Fruit fly (Drosophila melanogaster) whole organism, embryonic: Measurements from ENCODE around the gene Ppm1.

Experiments used
- Ada2b ChIP-seq: fragments of 200-800 bp; sonication (Bioruptor generic); IDR thresholded peaks from 2 replicates; pipeline ENCODE4 v1.3.6; 2022; ENCODE audit warnings: missing biosample characterization, missing genetic modification characterization
- Aef1 ChIP-seq: fragments of 200-800 bp; sonication (Bioruptor generic); IDR thresholded peaks from 3 replicates; pipeline ENCODE4 v1.3.6; 2022; ENCODE audit warnings: missing biosample characterization, missing genetic modification characterization
- Awh ChIP-seq: fragments of 200-800 bp; sonication (Bioruptor generic); IDR thresholded peaks from 2 replicates; pipeline ENCODE4, ENCODE4 v1.3.6; 2022; ENCODE audit warnings: missing biosample characterization, missing genetic modification characterization
- CG10321 ChIP-seq: fragments of 200-800 bp; sonication (Bioruptor generic); IDR thresholded peaks from 2 replicates; pipeline ENCODE4 v1.3.6; 2022; ENCODE audit warnings: missing biosample characterization, missing genetic modification characterization
- CG10543 ChIP-seq: fragments of 200-800 bp; sonication (Bioruptor generic); optimal IDR thresholded peaks from 3 replicates; lab custom pipeline; 2017; ENCODE audit warnings: missing biosample characterization, mild to moderate bottlenecking, missing genetic modification characterization, moderate library complexity
- CG11093 ChIP-seq: fragments of 200-800 bp; sonication (Bioruptor generic); IDR thresholded peaks from 3 replicates; pipeline ENCODE4 v1.3.6; 2022; ENCODE audit warnings: missing biosample characterization, missing genetic modification characterization
- CG12299 ChIP-seq: fragments of 200-800 bp; sonication (Bioruptor generic); optimal IDR thresholded peaks from 2 replicates; lab custom pipeline; 2018; ENCODE audit warnings: missing biosample characterization, mild to moderate bottlenecking, missing genetic modification characterization
- CG13775 ChIP-seq: fragments of 200-800 bp; sonication (Bioruptor generic); optimal IDR thresholded peaks from 3 replicates; lab custom pipeline; 2017; ENCODE audit warnings: missing biosample characterization, mild to moderate bottlenecking, missing genetic modification characterization
- CG15696 ChIP-seq: fragments of 200-800 bp; sonication (Bioruptor generic); optimal IDR thresholded peaks from 2 replicates; lab custom pipeline; 2019; ENCODE audit warnings: missing biosample characterization, mild to moderate bottlenecking, missing genetic modification characterization, moderate library complexity
- CG17361 ChIP-seq: fragments of 200-800 bp; sonication (Bioruptor generic); IDR thresholded peaks from 3 replicates; pipeline ENCODE4 v1.3.6; 2022; ENCODE audit warnings: missing biosample characterization, missing genetic modification characterization
- CG2678 ChIP-seq: fragments of 200-800 bp; sonication (Bioruptor generic); optimal IDR thresholded peaks from 3 replicates; lab custom pipeline; 2019; ENCODE audit warnings: missing biosample characterization, mild to moderate bottlenecking, missing genetic modification characterization, moderate library complexity
- CG30020 ChIP-seq: fragments of 200-800 bp; optimal IDR thresholded peaks from 2 replicates; lab custom pipeline; 2019; ENCODE audit warnings: missing biosample characterization, mild to moderate bottlenecking, missing genetic modification characterization, moderate library complexity
- CG4282 ChIP-seq: fragments of 200-800 bp; sonication (Bioruptor generic); optimal IDR thresholded peaks from 2 replicates; lab custom pipeline; 2016; ENCODE audit warnings: missing biosample characterization, missing genetic modification characterization
- CG5245 ChIP-seq: fragments of 200-800 bp; sonication (Bioruptor generic); optimal IDR thresholded peaks from 3 replicates; lab custom pipeline; 2016; ENCODE audit warnings: missing biosample characterization, missing genetic modification characterization
- CG6683 ChIP-seq: fragments of 200-800 bp; sonication (Bioruptor generic); optimal IDR thresholded peaks from 2 replicates; lab custom pipeline; 2017; ENCODE audit warnings: missing biosample characterization, mild to moderate bottlenecking, missing genetic modification characterization, missing genetic modification reagents
- CG6791 ChIP-seq: fragments of 200-800 bp; sonication (Bioruptor generic); IDR thresholded peaks from 3 replicates; pipeline ENCODE4 v1.3.6; 2022; ENCODE audit warnings: missing biosample characterization, missing genetic modification characterization; ENCODE audit not compliant: partially characterized antibody
- CG7928 ChIP-seq: fragments of 200-800 bp; sonication (Bioruptor generic); optimal IDR thresholded peaks from 2 replicates; lab custom pipeline; 2017; ENCODE audit warnings: missing biosample characterization, mild to moderate bottlenecking, missing genetic modification characterization
- CG9437 ChIP-seq: fragments of 200-800 bp; sonication (Bioruptor generic); optimal IDR thresholded peaks from 2 replicates; lab custom pipeline; 2018; ENCODE audit warnings: missing biosample characterization, mild to moderate bottlenecking, missing genetic modification characterization
- CG9817 ChIP-seq: fragments of 200-800 bp; sonication (Bioruptor generic); optimal IDR thresholded peaks from 2 replicates; lab custom pipeline; 2018; ENCODE audit warnings: missing biosample characterization, mild to moderate bottlenecking, missing genetic modification characterization, moderate library complexity
- CG9876 ChIP-seq: fragments of 200-800 bp; sonication (Bioruptor generic); optimal IDR thresholded peaks from 2 replicates; lab custom pipeline; 2016; ENCODE audit warnings: missing biosample characterization, missing genetic modification characterization
- D19B ChIP-seq: fragments of 200-800 bp; sonication (Bioruptor generic); optimal IDR thresholded peaks from 2 replicates; lab custom pipeline; 2017; ENCODE audit warnings: missing biosample characterization, mild to moderate bottlenecking, missing genetic modification characterization
- ERR ChIP-seq: fragments of 200-800 bp; sonication (Bioruptor generic); optimal IDR thresholded peaks from 2 replicates; lab custom pipeline; 2016; ENCODE audit warnings: missing biosample characterization, missing genetic modification characterization
- Ets97D ChIP-seq: fragments of 200-800 bp; sonication (Bioruptor generic); optimal IDR thresholded peaks from 3 replicates; lab custom pipeline; 2016; ENCODE audit warnings: missing biosample characterization, missing genetic modification characterization
- Fer3 ChIP-seq: fragments of 200-800 bp; sonication (Bioruptor generic); optimal IDR thresholded peaks from 2 replicates; lab custom pipeline; 2018; ENCODE audit warnings: missing biosample characterization, mild to moderate bottlenecking, missing genetic modification characterization, moderate library complexity
- HHEX ChIP-seq: fragments of 200-800 bp; sonication (Bioruptor generic); optimal IDR thresholded peaks from 3 replicates; lab custom pipeline; 2017; ENCODE audit warnings: missing biosample characterization, mild to moderate bottlenecking, missing genetic modification characterization, missing genetic modification reagents
- Mad ChIP-seq: fragments of 200-800 bp; sonication (Bioruptor generic); optimal IDR thresholded peaks from 2 replicates; lab custom pipeline; 2016; ENCODE audit warnings: missing biosample characterization, missing genetic modification characterization
- Nf-YB ChIP-seq: fragments of 200-800 bp; sonication (Bioruptor generic); optimal IDR thresholded peaks from 3 replicates; lab custom pipeline; 2019; ENCODE audit warnings: missing biosample characterization, mild to moderate bottlenecking, missing genetic modification characterization, moderate library complexity
- Poxn ChIP-seq: fragments of 200-800 bp; sonication (Bioruptor generic); IDR thresholded peaks from 2 replicates; pipeline ENCODE4 v1.3.6; 2022; ENCODE audit warnings: missing biosample characterization, missing genetic modification characterization
- Ssrp ChIP-seq: fragments of 200-800 bp; sonication (Bioruptor generic); optimal IDR thresholded peaks from 2 replicates; lab custom pipeline; 2018; ENCODE audit warnings: missing biosample characterization, mild to moderate bottlenecking, missing genetic modification characterization, moderate library complexity
- abd-A ChIP-seq: fragments of 200-800 bp; sonication (Bioruptor generic); optimal IDR thresholded peaks from 3 replicates; lab custom pipeline; 2019; ENCODE audit warnings: missing biosample characterization, mild to moderate bottlenecking, missing genetic modification characterization, moderate library complexity
- cas ChIP-seq: fragments of 200-800 bp; sonication (Bioruptor generic); IDR thresholded peaks from 2 replicates; pipeline ENCODE4 v1.3.6; 2022; ENCODE audit warnings: missing biosample characterization, missing genetic modification characterization
- danr ChIP-seq: fragments of 200-800 bp; sonication (Bioruptor generic); IDR thresholded peaks from 2 replicates; pipeline ENCODE4 v1.3.6; 2022; ENCODE audit warnings: missing biosample characterization, missing genetic modification characterization
- ems ChIP-seq: fragments of 200-800 bp; sonication (Bioruptor generic); optimal IDR thresholded peaks from 3 replicates; lab custom pipeline; 2016; ENCODE audit warnings: missing biosample characterization, missing genetic modification characterization
- eve ChIP-seq, 2 experiments: fragments of >200 bp; optimal IDR thresholded peaks; 2 replicates each; lab custom pipeline; 2017; ENCODE audit warnings: missing biosample characterization in 2 of 2, missing genetic modification characterization in 2 of 2
- exex ChIP-seq: fragments of 200-800 bp; sonication (Bioruptor generic); optimal IDR thresholded peaks from 4 replicates; lab custom pipeline; 2018; ENCODE audit warnings: missing biosample characterization, mild to moderate bottlenecking, missing genetic modification characterization, moderate library complexity
- gfzf ChIP-seq: fragments of 200-800 bp; sonication (Bioruptor generic); optimal IDR thresholded peaks from 2 replicates; lab custom pipeline; 2016; ENCODE audit warnings: missing biosample characterization, mild to moderate bottlenecking, missing genetic modification characterization, moderate library complexity
- insv ChIP-seq, 2 experiments: fragments of 200-800 bp; sonication (Bioruptor generic); optimal IDR thresholded peaks; 3 replicates each; lab custom pipeline; 2016 to 2018; ENCODE audit warnings: missing biosample characterization in 2 of 2, missing genetic modification characterization in 2 of 2
- jigr1 ChIP-seq: fragments of 200-800 bp; sonication (Bioruptor generic); IDR thresholded peaks from 3 replicates; pipeline ENCODE4 v1.3.6; 2022; ENCODE audit warnings: missing biosample characterization, missing genetic modification characterization
- jing ChIP-seq: fragments of 200-800 bp; sonication (Bioruptor generic); optimal IDR thresholded peaks from 2 replicates; lab custom pipeline; 2018; ENCODE audit warnings: missing biosample characterization, mild to moderate bottlenecking, missing genetic modification characterization
- knrl ChIP-seq: fragments of 200-800 bp; sonication (Bioruptor generic); IDR thresholded peaks from 3 replicates; pipeline ENCODE4 v1.3.6; 2022; ENCODE audit warnings: missing biosample characterization, missing genetic modification characterization; ENCODE audit not compliant: partially characterized antibody
- lbe ChIP-seq: fragments of 200-800 bp; sonication (Bioruptor generic); optimal IDR thresholded peaks from 2 replicates; lab custom pipeline; 2016; ENCODE audit warnings: missing biosample characterization, mild to moderate bottlenecking, missing genetic modification characterization
- nerfin-1 ChIP-seq: fragments of 200-800 bp; sonication (Bioruptor generic); optimal IDR thresholded peaks from 3 replicates; lab custom pipeline; 2019; ENCODE audit warnings: missing biosample characterization, mild to moderate bottlenecking, missing genetic modification characterization, moderate library complexity
- oc ChIP-seq: fragments of 200-800 bp; sonication (Bioruptor generic); optimal IDR thresholded peaks from 2 replicates; lab custom pipeline; 2018; ENCODE audit warnings: missing biosample characterization, mild to moderate bottlenecking, missing genetic modification characterization, moderate library complexity
- pfk ChIP-seq: fragments of 200-800 bp; sonication (Bioruptor generic); optimal IDR thresholded peaks from 2 replicates; lab custom pipeline; 2018; ENCODE audit warnings: missing biosample characterization, mild to moderate bottlenecking, missing genetic modification characterization, moderate library complexity
- pita ChIP-seq: fragments of 200-800 bp; sonication (Bioruptor generic); optimal IDR thresholded peaks from 2 replicates; lab custom pipeline; 2017; ENCODE audit warnings: missing biosample characterization, mild to moderate bottlenecking, missing genetic modification characterization
- sob ChIP-seq: fragments of 200-800 bp; sonication (Bioruptor generic); IDR thresholded peaks from 2 replicates; pipeline ENCODE4 v1.3.6; 2022; ENCODE audit warnings: missing biosample characterization, missing genetic modification characterization
- tna ChIP-seq: fragments of 200-800 bp; sonication (Bioruptor generic); IDR thresholded peaks from 2 replicates; pipeline ENCODE4 v1.3.6; 2022; ENCODE audit warnings: missing biosample characterization, missing genetic modification characterization; ENCODE audit not compliant: partially characterized antibody
- usp ChIP-seq: fragments of >200 bp; optimal IDR thresholded peaks from 2 replicates; lab custom pipeline; 2017; ENCODE audit warnings: missing biosample characterization, missing genetic modification characterization

The Ppm1 gene

dm6 chr3L:626498-627369 is 45.6 kb downstream of the Ppm1 start (continued):
- TF ChIP-seq CG17361 (GFP tag; lab: Robert Waterston, UW) (no peak; the same call in 2 of the 3 replicates), Awh (GFP tag; lab: Robert Waterston, UW) (0 out of 2 replicates have a peak, but pooled peaks have one; percentile 41), usp (GFP tag; lab: Kevin White, UChicago) (no peak), jigr1 (GFP tag; lab: Robert Waterston, UW) (no peak), Aef1 (GFP tag; lab: Robert Waterston, UW) (peak; percentile 78), CG10321 (GFP tag; lab: Robert Waterston, UW) (no peak), nerfin-1 (tag; lab: Kevin White, UChicago) (no peak), tna (no peak), CG2678 (tag; lab: Kevin White, UChicago) (peak; percentile 54), CG4282 (GFP tag; lab: Kevin White, UChicago) (peak; percentile 11), CG12299 (tag; lab: Kevin White, UChicago) (no peak), CG6791 (GFP tag; lab: Robert Waterston, UW) (no peak), exex (peak; percentile 69), cas (no peak), Ada2b (GFP tag; lab: Robert Waterston, UW) (peak; percentile 54; the same call in 1 of the 2 replicates), CG9876 (GFP tag; lab: Kevin White, UChicago) (no peak), gfzf (GFP tag; lab: Kevin White, UChicago) (no peak), Ets97D (no peak), jing (GFP tag; lab: Kevin White, UChicago) (no peak), pita (GFP tag; lab: Kevin White, UChicago) (no peak), Nf-YB (GFP tag; lab: Kevin White, UChicago) (peak; percentile 14), knrl (no peak), CG7928 (no peak), Fer3 (peak; percentile 38), ERR (GFP tag; lab: Kevin White, UChicago) (no peak), sob (GFP tag; lab: Robert Waterston, UW) (0 out of 2 replicates have a peak, but pooled peaks have one; percentile 23), Mad (no peak), CG9437 (GFP tag; lab: Kevin White, UChicago) (no peak), abd-A (tag; lab: Kevin White, UChicago) (peak; percentile 64), lbe (no peak), danr (GFP tag; lab: Robert Waterston, UW) (0 out of 2 replicates have a peak, but pooled peaks have one; percentile 6), CG30020 (tag; lab: Kevin White, UChicago) (no peak), ems (GFP tag; lab: Kevin White, UChicago) (no peak), CG11093 (GFP tag; lab: Robert Waterston, UW) (no peak; the same call in 2 of the 3 replicates), Poxn (GFP tag; lab: Robert Waterston, UW) (no peak), oc (tag; lab: Kevin White, UChicago) (peak; percentile 19), CG15696 (tag; lab: Kevin White, UChicago) (no peak), CG9817 (tag; lab: Kevin White, UChicago) (peak; percentile 61), pfk (GFP tag; lab: Kevin White, UChicago) (no peak), Ssrp (peak; percentile 45), CG10543 (GFP tag; lab: Kevin White, UChicago) (peak; percentile 82), CG13775 (GFP tag; lab: Kevin White, UChicago) (peak; percentile 28), CG6683 (GFP tag; lab: Kevin White, UChicago) (no peak), eve (GFP tag; optimal IDR thresholded peaks at IDR 0.05; lab: Kevin White, UChicago) (peak in 1 of 2 experiments; percentile 66), HHEX (GFP tag; lab: Kevin White, UChicago) (no peak), insv (GFP tag; optimal IDR thresholded peaks at IDR 0.05; lab: Kevin White, UChicago) (no peak), D19B (GFP tag; lab: Kevin White, UChicago) (no peak), CG5245 (no peak)
